Fruit fly (Drosophila melanogaster) whole organism, embryonic: ENCODE measurements around the gene CG31089.

ENCODE experiments used
- Atf6 ChIP-seq: fragments of 200-800 bp; sonication (Bioruptor generic); IDR thresholded peaks from 2 replicates; pipeline ENCODE4 v1.3.6; 2022; ENCODE audit warnings: missing biosample characterization, missing genetic modification characterization
- Awh ChIP-seq: fragments of 200-800 bp; sonication (Bioruptor generic); IDR thresholded peaks from 2 replicates; pipeline ENCODE4, ENCODE4 v1.3.6; 2022; ENCODE audit warnings: missing biosample characterization, missing genetic modification characterization
- Bgb ChIP-seq: fragments of 200-800 bp; sonication (Bioruptor generic); IDR thresholded peaks from 2 replicates; pipeline ENCODE4 v1.3.6; 2022; ENCODE audit warnings: missing biosample characterization, missing genetic modification characterization; ENCODE audit not compliant: partially characterized antibody
- CG10431 ChIP-seq: fragments of 200-800 bp; sonication (Bioruptor generic); optimal IDR thresholded peaks from 3 replicates; lab custom pipeline; 2018; ENCODE audit warnings: missing biosample characterization, mild to moderate bottlenecking, missing genetic modification characterization
- CG11247 ChIP-seq: fragments of 200-800 bp; sonication (Bioruptor generic); IDR thresholded peaks from 2 replicates; pipeline ENCODE4 v1.3.6; 2022; ENCODE audit warnings: missing biosample characterization, missing genetic modification characterization
- CG11695 ChIP-seq: fragments of 200-800 bp; sonication (Bioruptor generic); IDR thresholded peaks from 3 replicates; pipeline ENCODE4 v1.3.6; 2022; ENCODE audit warnings: missing biosample characterization, missing genetic modification characterization
- CG12219 ChIP-seq: fragments of 200-800 bp; sonication (Bioruptor generic); optimal IDR thresholded peaks from 3 replicates; lab custom pipeline; 2018; ENCODE audit warnings: missing biosample characterization, mild to moderate bottlenecking, missing genetic modification characterization
- CG12236 ChIP-seq: fragments of 200-800 bp; sonication (Bioruptor generic); optimal IDR thresholded peaks from 2 replicates; lab custom pipeline; 2016; ENCODE audit warnings: missing biosample characterization, missing genetic modification characterization
- CG13894 ChIP-seq: fragments of 200-800 bp; sonication (Bioruptor generic); optimal IDR thresholded peaks from 3 replicates; lab custom pipeline; 2018; ENCODE audit warnings: missing biosample characterization, mild to moderate bottlenecking, missing genetic modification characterization, moderate library complexity
- CG15011 ChIP-seq: fragments of 200-800 bp; sonication (Bioruptor generic); optimal IDR thresholded peaks from 3 replicates; lab custom pipeline; 2018; ENCODE audit warnings: missing biosample characterization, mild to moderate bottlenecking, missing genetic modification characterization
- CG1647 ChIP-seq: fragments of 200-800 bp; sonication (Bioruptor generic); optimal IDR thresholded peaks from 3 replicates; lab custom pipeline; 2016; ENCODE audit warnings: missing biosample characterization, missing genetic modification characterization
- CG17186 ChIP-seq: fragments of 200-800 bp; sonication (Bioruptor generic); optimal IDR thresholded peaks from 3 replicates; lab custom pipeline; 2017; ENCODE audit warnings: missing biosample characterization, missing genetic modification reagents, missing genetic modification characterization
- CG17912 ChIP-seq: fragments of 200-800 bp; sonication (Bioruptor generic); optimal IDR thresholded peaks from 2 replicates; lab custom pipeline; 2018; ENCODE audit warnings: missing biosample characterization, mild to moderate bottlenecking, missing genetic modification characterization
- CG2116 ChIP-seq: fragments of 200-800 bp; sonication (Bioruptor generic); optimal IDR thresholded peaks from 3 replicates; lab custom pipeline; 2018; ENCODE audit warnings: missing biosample characterization, mild to moderate bottlenecking, missing genetic modification characterization
- CG2199 ChIP-seq: fragments of 200-800 bp; sonication (Bioruptor generic); IDR thresholded peaks from 3 replicates; pipeline ENCODE4 v1.3.6; 2022; ENCODE audit warnings: missing biosample characterization, missing genetic modification characterization
- CG3281 ChIP-seq: fragments of 200-800 bp; sonication (Bioruptor generic); optimal IDR thresholded peaks from 3 replicates; lab custom pipeline; 2017; ENCODE audit warnings: missing biosample characterization, mild to moderate bottlenecking, missing genetic modification characterization
- CG5180 ChIP-seq: fragments of 200-800 bp; sonication (Bioruptor generic); optimal IDR thresholded peaks from 3 replicates; lab custom pipeline; 2017; ENCODE audit warnings: missing biosample characterization, missing genetic modification characterization, mild to moderate bottlenecking, moderate library complexity, missing genetic modification reagents
- CG6854 ChIP-seq: fragments of 200-800 bp; sonication (Bioruptor generic); optimal IDR thresholded peaks from 3 replicates; lab custom pipeline; 2017; ENCODE audit warnings: missing biosample characterization, mild to moderate bottlenecking, missing genetic modification characterization
- CG7556 ChIP-seq: fragments of 200-800 bp; sonication (Bioruptor generic); optimal IDR thresholded peaks from 2 replicates; lab custom pipeline; 2017; ENCODE audit warnings: missing biosample characterization, mild to moderate bottlenecking, missing genetic modification characterization
- CG8388 ChIP-seq: fragments of 200-800 bp; sonication (Bioruptor generic); optimal IDR thresholded peaks from 2 replicates; lab custom pipeline; 2019; ENCODE audit warnings: missing biosample characterization, mild to moderate bottlenecking, missing genetic modification characterization, moderate library complexity
- CG8944 ChIP-seq: fragments of 200-800 bp; sonication (Bioruptor generic); optimal IDR thresholded peaks from 3 replicates; lab custom pipeline; 2016; ENCODE audit warnings: missing biosample characterization, missing genetic modification characterization
- CrebB ChIP-seq: fragments of 200-800 bp; sonication (Bioruptor generic); optimal IDR thresholded peaks from 3 replicates; lab custom pipeline; 2018; ENCODE audit warnings: missing biosample characterization, mild to moderate bottlenecking, missing genetic modification characterization
- Elba2 ChIP-seq: fragments of 200-800 bp; sonication (Bioruptor generic); optimal IDR thresholded peaks from 3 replicates; lab custom pipeline; 2016; ENCODE audit warnings: missing biosample characterization, missing genetic modification characterization
- Ets97D ChIP-seq: fragments of 200-800 bp; sonication (Bioruptor generic); optimal IDR thresholded peaks from 3 replicates; lab custom pipeline; 2016; ENCODE audit warnings: missing biosample characterization, missing genetic modification characterization
- Fer3 ChIP-seq: fragments of 200-800 bp; sonication (Bioruptor generic); optimal IDR thresholded peaks from 2 replicates; lab custom pipeline; 2018; ENCODE audit warnings: missing biosample characterization, mild to moderate bottlenecking, missing genetic modification characterization, moderate library complexity
- Gsc ChIP-seq: fragments of 200-800 bp; sonication (Bioruptor generic); IDR thresholded peaks from 2 replicates; pipeline ENCODE4 v1.3.6; 2022; ENCODE audit warnings: missing biosample characterization, missing genetic modification characterization
- Nf-YA ChIP-seq: fragments of 200-800 bp; sonication (Bioruptor generic); IDR thresholded peaks from 2 replicates; pipeline ENCODE4 v1.3.6; 2022; ENCODE audit warnings: missing biosample characterization, missing genetic modification characterization
- Sox100B ChIP-seq: fragments of 200-800 bp; sonication (Bioruptor generic); optimal IDR thresholded peaks from 3 replicates; lab custom pipeline; 2018; ENCODE audit warnings: missing biosample characterization, mild to moderate bottlenecking, missing genetic modification characterization
- bowl ChIP-seq: fragments of 200-800 bp; sonication (Bioruptor generic); IDR thresholded peaks from 2 replicates; pipeline ENCODE4 v1.3.6; 2022; ENCODE audit warnings: missing biosample characterization, missing genetic modification characterization
- caup ChIP-seq: fragments of 200-800 bp; sonication (Bioruptor generic); optimal IDR thresholded peaks from 3 replicates; lab custom pipeline; 2017; ENCODE audit warnings: missing biosample characterization, mild to moderate bottlenecking, missing genetic modification characterization, moderate library complexity; ENCODE audit not compliant: severe bottlenecking
- crol ChIP-seq: fragments of 200-800 bp; sonication (Bioruptor generic); IDR thresholded peaks from 2 replicates; pipeline ENCODE4 v1.3.6; 2022; ENCODE audit warnings: missing biosample characterization, missing genetic modification characterization
- dpn ChIP-seq, 2 experiments: fragments of 200-800 bp; sonication (Bioruptor generic); optimal IDR thresholded peaks; 3 replicates each; lab custom pipeline; 2016; ENCODE audit warnings: missing biosample characterization in 2 of 2, missing genetic modification characterization in 2 of 2
- ham ChIP-seq: fragments of 200-800 bp; sonication (Bioruptor generic); IDR thresholded peaks from 2 replicates; pipeline ENCODE4 v1.3.6; 2022; ENCODE audit warnings: missing biosample characterization, missing genetic modification characterization
- hkb ChIP-seq, 2 experiments: fragments of 200-800 bp in 1 of 2; fragments of >200 bp in 1 of 2; sonication (Bioruptor generic) in 1 of 2; IDR thresholded peaks in 1 of 2; optimal IDR thresholded peaks in 1 of 2; 2 replicates each; pipeline versions ENCODE4 v1.3.6 to Lab custom; 2017 to 2022; ENCODE audit warnings: missing biosample characterization in 1 of 2, missing genetic modification characterization in 1 of 2
- hth ChIP-seq: fragments of >200 bp; optimal IDR thresholded peaks from 2 replicates; lab custom pipeline; 2017; ENCODE audit warnings: inconsistent platforms
- ind ChIP-seq: fragments of 200-800 bp; sonication (Bioruptor generic); optimal IDR thresholded peaks from 3 replicates; lab custom pipeline; 2016; ENCODE audit warnings: missing biosample characterization, missing genetic modification characterization
- kay ChIP-seq: fragments of 200-800 bp; sonication (Bioruptor generic); optimal IDR thresholded peaks from 2 replicates; lab custom pipeline; 2016; ENCODE audit warnings: missing biosample characterization, missing genetic modification characterization
- lmd ChIP-seq: fragments of 200-800 bp; sonication (Bioruptor generic); IDR thresholded peaks from 2 replicates; pipeline ENCODE4 v1.3.6; 2022; ENCODE audit warnings: missing biosample characterization, missing genetic modification characterization
- odd ChIP-seq: fragments of 200-800 bp; sonication (Bioruptor generic); optimal IDR thresholded peaks from 2 replicates; lab custom pipeline; 2017; ENCODE audit warnings: missing biosample characterization, mild to moderate bottlenecking, missing genetic modification characterization
- otp ChIP-seq: fragments of 200-800 bp; sonication (Bioruptor generic); IDR thresholded peaks from 3 replicates; pipeline ENCODE4, ENCODE4 v1.3.6; 2022; ENCODE audit warnings: missing biosample characterization, missing genetic modification characterization
- pros ChIP-seq: fragments of 200-800 bp; sonication (Bioruptor generic); optimal IDR thresholded peaks from 3 replicates; lab custom pipeline; 2019; ENCODE audit warnings: missing biosample characterization, mild to moderate bottlenecking, missing genetic modification characterization, moderate library complexity
- psq ChIP-seq: fragments of 200-800 bp; sonication (Bioruptor generic); optimal IDR thresholded peaks from 2 replicates; lab custom pipeline; 2017; ENCODE audit warnings: missing biosample characterization, missing genetic modification characterization
- seq ChIP-seq: fragments of 200-800 bp; sonication (Bioruptor generic); IDR thresholded peaks from 2 replicates; pipeline ENCODE4 v1.3.6; 2022; ENCODE audit warnings: missing biosample characterization, missing genetic modification characterization
- sima ChIP-seq: fragments of 200-800 bp; sonication (Bioruptor generic); optimal IDR thresholded peaks from 2 replicates; lab custom pipeline; 2016; ENCODE audit warnings: missing biosample characterization, missing genetic modification characterization
- slou ChIP-seq: fragments of 200-800 bp; sonication (Bioruptor generic); optimal IDR thresholded peaks from 3 replicates; lab custom pipeline; 2016; ENCODE audit warnings: missing biosample characterization, missing genetic modification characterization
- stc ChIP-seq: fragments of 200-800 bp; sonication (Bioruptor generic); IDR thresholded peaks from 2 replicates; pipeline ENCODE4 v1.3.6; 2022; ENCODE audit warnings: missing biosample characterization, missing genetic modification characterization
- tap ChIP-seq: fragments of 200-800 bp; optimal IDR thresholded peaks from 3 replicates; lab custom pipeline; 2019; ENCODE audit warnings: missing biosample characterization, mild to moderate bottlenecking, missing genetic modification characterization, moderate library complexity
- tio ChIP-seq: fragments of 200-800 bp; sonication (Bioruptor generic); optimal IDR thresholded peaks from 2 replicates; lab custom pipeline; 2017; ENCODE audit warnings: missing biosample characterization, missing genetic modification characterization, inconsistent platforms
- tna ChIP-seq: fragments of 200-800 bp; sonication (Bioruptor generic); IDR thresholded peaks from 2 replicates; pipeline ENCODE4 v1.3.6; 2022; ENCODE audit warnings: missing biosample characterization, missing genetic modification characterization; ENCODE audit not compliant: partially characterized antibody
- tx ChIP-seq: fragments of 200-800 bp; sonication (Bioruptor generic); optimal IDR thresholded peaks from 2 replicates; lab custom pipeline; 2016; ENCODE audit warnings: missing biosample characterization, missing genetic modification characterization
- unpg ChIP-seq: fragments of 200-800 bp; sonication (Bioruptor generic); optimal IDR thresholded peaks from 3 replicates; lab custom pipeline; 2018; ENCODE audit warnings: missing biosample characterization, mild to moderate bottlenecking, missing genetic modification characterization, moderate library complexity

Gene CG31089

DNA sequence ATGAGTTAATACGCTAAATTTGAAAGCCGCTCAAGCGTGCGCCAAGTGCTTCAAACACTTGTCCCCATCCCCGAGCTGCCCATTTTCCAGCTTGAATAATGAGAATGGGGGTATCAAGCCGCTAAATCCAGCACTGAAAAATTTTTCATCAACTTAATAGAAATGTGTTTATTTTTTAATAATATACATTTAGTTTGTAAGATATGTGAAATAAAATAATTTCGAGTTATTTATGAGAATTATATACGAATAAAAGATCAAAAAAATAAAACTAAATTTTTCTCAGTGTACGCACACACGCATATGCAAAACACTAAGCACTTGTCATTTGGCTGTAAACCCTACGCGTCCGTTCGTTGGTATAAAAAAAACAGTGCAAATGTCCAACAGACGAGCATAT is 47.6 kb upstream of the CG31089 start (continued):
- TF ChIP-seq unpg (GFP tag; lab: Kevin White, UChicago) (peak; percentile 28), CG15011 (GFP tag; lab: Kevin White, UChicago) (no peak), CG2199 (GFP tag; lab: Robert Waterston, UW) (no peak), Fer3 (tag; lab: Kevin White, UChicago) (peak; percentile 14), Bgb (GFP tag; lab: Robert Waterston, UW) (no peak), tx (no peak), Ets97D (no peak), CG12236 (GFP tag; lab: Kevin White, UChicago) (no peak), bowl (GFP tag; lab: Robert Waterston, UW) (no peak), psq (GFP tag; lab: Kevin White, UChicago) (no peak), sima (GFP tag; lab: Kevin White, UChicago) (no peak), CG6854 (GFP tag; lab: Kevin White, UChicago) (peak; percentile 23), otp (GFP tag; lab: Robert Waterston, UW) (no peak), CG13894 (tag; lab: Kevin White, UChicago) (no peak), odd (GFP tag; lab: Kevin White, UChicago) (no peak), CG8944 (GFP tag; lab: Kevin White, UChicago) (no peak), tio (GFP tag; lab: Kevin White, UChicago) (no peak), Elba2 (no peak), Sox100B (GFP tag; lab: Kevin White, UChicago) (no peak), Nf-YA (GFP tag; lab: Robert Waterston, UW) (no peak), caup (GFP tag; lab: Kevin White, UChicago) (peak; percentile 29), tna (GFP tag; lab: Robert Waterston, UW) (no peak), Gsc (GFP tag; lab: Robert Waterston, UW) (no peak), CG17186 (GFP tag; lab: Kevin White, UChicago) (no peak), CG2116 (GFP tag; lab: Kevin White, UChicago) (no peak), CG11695 (0 out of 3 replicates have a peak, but pooled peaks have one; percentile 45), ind (GFP tag; lab: Kevin White, UChicago) (peak; percentile 5), Awh (GFP tag; lab: Robert Waterston, UW) (no peak), Atf6 (GFP tag; lab: Robert Waterston, UW) (no peak; the same call in 1 of the 2 replicates), stc (GFP tag; lab: Robert Waterston, UW) (0 out of 2 replicates have a peak, but pooled peaks have one; percentile 15), hth (lab: Kevin White, UChicago) (no peak), CG1647 (no peak), CG7556 (GFP tag; lab: Kevin White, UChicago) (peak; percentile 34), CG10431 (GFP tag; lab: Kevin White, UChicago) (no peak), pros (no peak), dpn (GFP tag; optimal IDR thresholded peaks at IDR 0.05; lab: Kevin White, UChicago) (no peak), ham (GFP tag; lab: Robert Waterston, UW) (no peak), seq (GFP tag; lab: Robert Waterston, UW) (no peak), hkb (optimal IDR thresholded peaks at IDR 0.05; lab: Kevin White, UChicago) (no peak), hkb (GFP tag; IDR thresholded peaks at IDR 0.05; lab: Robert Waterston, UW) (peak; percentile 51; the same call in 1 of the 2 replicates), CG11247 (GFP tag; lab: Robert Waterston, UW) (0 out of 2 replicates have a peak, but pooled peaks have one; percentile 12), CG5180 (GFP tag; lab: Kevin White, UChicago) (no peak), CG12219 (GFP tag; lab: Kevin White, UChicago) (no peak), CG3281 (GFP tag; lab: Kevin White, UChicago) (peak; percentile 53), CG8388 (GFP tag; lab: Kevin White, UChicago) (no peak), CG17912 (no peak), tap (tag; lab: Kevin White, UChicago) (no peak), CrebB (tag; lab: Kevin White, UChicago) (no peak), slou (no peak), lmd (GFP tag; lab: Robert Waterston, UW) (0 out of 2 replicates have a peak, but pooled peaks have one; percentile 31), kay (no peak), crol (GFP tag; lab: Robert Waterston, UW) (no peak)
